Worm (Caenorhabditis elegans) whole organism, early embryonic: ENCODE results near the gene T24H7.8.

ENCODE experiments used
- B0310.2 ChIP-seq: sonication (generic microtip); optimal IDR thresholded peaks from 2 replicates; lab custom pipeline; 2016; ENCODE audit warnings: mild to moderate bottlenecking, missing genetic modification characterization, missing compliant biosample characterization
- F13C5.2 ChIP-seq: sonication (generic microtip); optimal IDR thresholded peaks from 2 replicates; lab custom pipeline; 2017; ENCODE audit warnings: mild to moderate bottlenecking, missing genetic modification characterization, inconsistent platforms, missing compliant biosample characterization
- aly-1 ChIP-seq: sonication (generic microtip); optimal IDR thresholded peaks from 2 replicates; lab custom pipeline; 2016; ENCODE audit warnings: missing genetic modification characterization, missing compliant biosample characterization
- ama-1 ChIP-seq: fragments of 150-350 bp; optimal IDR thresholded peaks from 2 replicates; lab custom pipeline; 2014
- ceh-13 ChIP-seq: fragments of 200-800 bp; sonication (Bioruptor generic); optimal IDR thresholded peaks from 2 replicates; lab custom pipeline; 2018; ENCODE audit warnings: mild to moderate bottlenecking, missing genetic modification characterization, missing compliant biosample characterization
- ceh-36 ChIP-seq: sonication (generic microtip); optimal IDR thresholded peaks from 2 replicates; lab custom pipeline; 2016; ENCODE audit warnings: missing genetic modification characterization, inconsistent platforms, missing compliant biosample characterization
- ets-7 ChIP-seq: sonication (generic microtip); optimal IDR thresholded peaks from 2 replicates; lab custom pipeline; 2016; ENCODE audit warnings: missing genotype, missing genetic modification characterization, missing compliant biosample characterization
- flt-1 ChIP-seq: fragments of 200-800 bp; sonication (Bioruptor generic); IDR thresholded peaks from 2 replicates; pipeline ENCODE4 v1.3.6; 2022; ENCODE audit warnings: missing genetic modification characterization, missing compliant biosample characterization
- hmbx-1 ChIP-seq: sonication (generic microtip); optimal IDR thresholded peaks from 2 replicates; lab custom pipeline; 2016; ENCODE audit warnings: mild to moderate bottlenecking, missing genetic modification characterization, missing compliant biosample characterization
- hmg-4 ChIP-seq: fragments of 200-800 bp; sonication (Bioruptor generic); optimal IDR thresholded peaks from 2 replicates; lab custom pipeline; 2018; ENCODE audit warnings: mild to moderate bottlenecking, missing genetic modification characterization, missing compliant biosample characterization
- hnd-1 ChIP-seq: sonication (generic microtip); optimal IDR thresholded peaks from 2 replicates; lab custom pipeline; 2016; ENCODE audit warnings: missing genetic modification characterization, missing compliant biosample characterization
- pes-1 ChIP-seq: fragments of 200-800 bp; sonication (Bioruptor generic); IDR thresholded peaks from 2 replicates; pipeline ENCODE4 v1.3.6; 2022; ENCODE audit warnings: missing genetic modification reagents, missing genetic modification characterization, missing compliant biosample characterization
- scrt-1 ChIP-seq: fragments of 200-800 bp; sonication (Bioruptor generic); IDR thresholded peaks from 2 replicates; pipeline ENCODE4 v1.3.6; 2022; ENCODE audit warnings: missing genetic modification characterization, missing compliant biosample characterization
- sea-1 ChIP-seq: fragments of 200-800 bp; sonication (Bioruptor generic); conservative IDR thresholded peaks from 2 replicates; pipeline ENCODE4 v1.3.6; 2022; ENCODE audit warnings: missing genetic modification characterization, missing compliant biosample characterization
- tbx-11 ChIP-seq: fragments of 200-800 bp; sonication (Bioruptor generic); IDR thresholded peaks from 2 replicates; pipeline ENCODE4 v1.3.6; 2022; ENCODE audit warnings: missing genetic modification characterization, missing compliant biosample characterization
- tbx-37 ChIP-seq: fragments of 200-800 bp; sonication (Bioruptor generic); conservative IDR thresholded peaks from 2 replicates; pipeline ENCODE4 v1.3.6; 2022; ENCODE audit warnings: missing genetic modification reagents, missing genetic modification characterization, missing compliant biosample characterization
- tra-4 ChIP-seq: sonication (generic microtip); optimal IDR thresholded peaks from 2 replicates; lab custom pipeline; 2017; ENCODE audit warnings: missing genetic modification characterization, missing compliant biosample characterization

The T24H7.8 gene

ce11 chrII:6236093-6236945 lies 5.5 kb upstream of the T24H7.8 start:
- TF ChIP-seq tbx-11 (GFP tag; lab: Robert Waterston, UW) = no peak
- TF ChIP-seq F13C5.2 (tag; lab: Kevin White, UChicago) = no peak
- TF ChIP-seq pes-1 = no peak
- TF ChIP-seq ceh-36 (tag; lab: Kevin White, UChicago) = no peak
- no peak for TF ChIP-seq ceh-13 (GFP tag; lab: Kevin White, UChicago)
- no peak for TF ChIP-seq aly-1 (tag; lab: Kevin White, UChicago)
- no peak for TF ChIP-seq ets-7 (tag; lab: Kevin White, UChicago)
- TF ChIP-seq B0310.2 (tag; lab: Kevin White, UChicago) = no peak
- TF ChIP-seq scrt-1 (GFP tag; lab: Robert Waterston, UW) = no peak
- no peak for TF ChIP-seq ama-1 (lab: Kevin White, UChicago)
- TF ChIP-seq tra-4 = no peak
- no peak for TF ChIP-seq hmg-4 (GFP tag; lab: Kevin White, UChicago)
- no peak for TF ChIP-seq hnd-1 (tag; lab: Kevin White, UChicago)
- TF ChIP-seq sea-1 (GFP tag; lab: Robert Waterston, UW) = no peak
- TF ChIP-seq hmbx-1 = no peak
- TF ChIP-seq tbx-37 (GFP tag; lab: Robert Waterston, UW) = no peak
- TF ChIP-seq flt-1 (GFP tag; lab: Robert Waterston, UW) = no peak

ce11 chrII:6244171-6244570 lies 2.3 kb downstream of the T24H7.8 start, which contains the start of gene tat-4:
TSS of gene tat-4 (minus strand) at chrII:6244287.
- TF ChIP-seq aly-1 (tag; lab: Kevin White, UChicago) = no peak
- TF ChIP-seq ets-7 (tag; lab: Kevin White, UChicago) = no peak
- TF ChIP-seq tra-4 = no peak
- TF ChIP-seq scrt-1 (GFP tag; lab: Robert Waterston, UW) = no peak
- TF ChIP-seq hmbx-1 = no peak
- TF ChIP-seq pes-1 = no peak
- no peak for TF ChIP-seq ceh-13 (GFP tag; lab: Kevin White, UChicago)
- TF ChIP-seq hnd-1 (tag; lab: Kevin White, UChicago) = no peak
- TF ChIP-seq F13C5.2 (tag; lab: Kevin White, UChicago) = no peak

- no peak for TF ChIP-seq hmg-4 (GFP tag; lab: Kevin White, UChicago)
Observed at ce11 chrII:6245199-6245702, 3.4 kb downstream of the T24H7.8 start, which contains the start of gene blos-4. TSS of gene blos-4 (plus strand) at chrII:6245249.

ce11 chrII:6246054-6246453 lies 4.2 kb downstream of the T24H7.8 start, which contains the start of gene lelo-1:
TSS of gene lelo-1 (plus strand) at chrII:6246354.
- TF ChIP-seq F13C5.2 (tag; lab: Kevin White, UChicago) (no peak), aly-1 (tag; lab: Kevin White, UChicago) (no peak), tbx-11 (GFP tag; lab: Robert Waterston, UW) (no peak), ceh-36 (tag; lab: Kevin White, UChicago) (no peak), sea-1 (GFP tag; lab: Robert Waterston, UW) (no peak), pes-1 (no peak), tra-4 (no peak), ceh-13 (GFP tag; lab: Kevin White, UChicago) (no peak), flt-1 (GFP tag; lab: Robert Waterston, UW) (no peak), hnd-1 (tag; lab: Kevin White, UChicago) (no peak), ets-7 (tag; lab: Kevin White, UChicago) (no peak), hmg-4 (GFP tag; lab: Kevin White, UChicago) (no peak), tbx-37 (GFP tag; lab: Robert Waterston, UW) (no peak), hmbx-1 (no peak)

- TF ChIP-seq tbx-37 (GFP tag; lab: Robert Waterston, UW) (no peak), sea-1 (GFP tag; lab: Robert Waterston, UW) (no peak), ceh-13 (GFP tag; lab: Kevin White, UChicago) (no peak), F13C5.2 (tag; lab: Kevin White, UChicago) (no peak), ets-7 (tag; lab: Kevin White, UChicago) (no peak), pes-1 (no peak), aly-1 (tag; lab: Kevin White, UChicago) (no peak), B0310.2 (tag; lab: Kevin White, UChicago) (no peak), tbx-11 (GFP tag; lab: Robert Waterston, UW) (no peak), hmbx-1 (no peak)
Observed at ce11 chrII:6247011-6247410, 5.2 kb downstream of the T24H7.8 start, which contains the start of gene T24H7.2. TSS of gene T24H7.2 (plus strand) at chrII:6247311.

- TF ChIP-seq ceh-36 (tag; lab: Kevin White, UChicago) = no peak
Observed at ce11 chrII:6248029-6248428, 6.2 kb downstream of the T24H7.8 start.

ce11 chrII:6248503-6248902 lies 6.6 kb downstream of the T24H7.8 start:
- TF ChIP-seq F13C5.2 (tag; lab: Kevin White, UChicago) = peak; percentile 56
- TF ChIP-seq tbx-11 (GFP tag; lab: Robert Waterston, UW) = peak; percentile 91
- peak; percentile 82 for TF ChIP-seq flt-1 (GFP tag; lab: Robert Waterston, UW)
- TF ChIP-seq aly-1 (tag; lab: Kevin White, UChicago) = peak; percentile 95
- TF ChIP-seq sea-1 (GFP tag; lab: Robert Waterston, UW) = peak; percentile 90
- peak; percentile 82 for TF ChIP-seq ceh-13 (GFP tag; lab: Kevin White, UChicago)
- TF ChIP-seq tra-4 = peak; percentile 60
- TF ChIP-seq scrt-1 (GFP tag; lab: Robert Waterston, UW) = peak; percentile 89
- TF ChIP-seq ceh-36 (tag; lab: Kevin White, UChicago) = peak; percentile 95
- TF ChIP-seq ama-1 (lab: Kevin White, UChicago) = no peak
- TF ChIP-seq tbx-37 (GFP tag; lab: Robert Waterston, UW) = peak; percentile 78
- TF ChIP-seq hnd-1 (tag; lab: Kevin White, UChicago) = peak; percentile 72
- peak; percentile 79 for TF ChIP-seq B0310.2 (tag; lab: Kevin White, UChicago)
- peak; percentile 91 for TF ChIP-seq pes-1
- peak; percentile 50 for TF ChIP-seq hmbx-1
- TF ChIP-seq ets-7 (tag; lab: Kevin White, UChicago) = peak; percentile 81
- peak; percentile 95 for TF ChIP-seq hmg-4 (GFP tag; lab: Kevin White, UChicago)
